Worm (Caenorhabditis elegans) whole organism, L4 larva: ENCODE measurements around the gene bbs-5.

Experiments
- D1046.2 ChIP-seq: fragments of 200-800 bp; sonication (Bioruptor generic); IDR thresholded peaks from 2 replicates; pipeline ENCODE4 v1.3.6; 2022; ENCODE audit warnings: missing genetic modification characterization, missing compliant biosample characterization
- F37D6.2 ChIP-seq: sonication (generic microtip); optimal IDR thresholded peaks from 2 replicates; lab custom pipeline; 2016; ENCODE audit warnings: mild to moderate bottlenecking, missing genetic modification characterization, missing compliant biosample characterization
- T26A8.4 ChIP-seq: fragments of 200-800 bp; sonication (Bioruptor generic); IDR thresholded peaks from 2 replicates; pipeline ENCODE4 v1.3.6; 2022; ENCODE audit warnings: missing genetic modification characterization, missing compliant biosample characterization
- Y75B8A.6 ChIP-seq: fragments of 200-800 bp; sonication (Bioruptor generic); IDR thresholded peaks from 2 replicates; pipeline ENCODE4 v1.3.6; 2022; ENCODE audit warnings: missing genetic modification reagents, missing genetic modification characterization, missing compliant biosample characterization
- ZK337.2 ChIP-seq: fragments of 200-800 bp; sonication (Bioruptor generic); IDR thresholded peaks from 2 replicates; pipeline ENCODE4 v1.3.6; 2022; ENCODE audit warnings: missing genetic modification reagents, missing genetic modification characterization, missing compliant biosample characterization
- ZK546.5 ChIP-seq, 2 experiments: sonication (generic microtip); optimal IDR thresholded peaks; 2 replicates each; lab custom pipeline; 2017; ENCODE audit warnings: missing biosample characterization in 2 of 2, missing genetic modification characterization in 2 of 2
- arid-1 ChIP-seq: fragments of 200-800 bp; sonication (Bioruptor generic); conservative IDR thresholded peaks from 2 replicates; pipeline ENCODE4 v1.3.6; 2022; ENCODE audit warnings: missing genetic modification reagents, missing genetic modification characterization, missing compliant biosample characterization
- ceh-28 ChIP-seq: fragments of 150-350 bp; optimal IDR thresholded peaks from 2 replicates; lab custom pipeline; 2014; ENCODE audit warnings: missing biosample characterization, missing genetic modification reagents, missing genetic modification characterization
- ceh-32 ChIP-seq: sonication (generic microtip); optimal IDR thresholded peaks from 2 replicates; lab custom pipeline; 2016; ENCODE audit warnings: mild to moderate bottlenecking, missing genetic modification characterization, missing compliant biosample characterization; ENCODE audit not compliant: poor library complexity
- ceh-44 ChIP-seq: fragments of 200-800 bp; sonication (Bioruptor generic); IDR thresholded peaks from 2 replicates; pipeline ENCODE4 v1.3.6; 2022; ENCODE audit warnings: missing genetic modification reagents, missing genetic modification characterization, missing compliant biosample characterization
- cey-2 ChIP-seq: sonication (generic microtip); optimal IDR thresholded peaks from 3 replicates; lab custom pipeline; 2017; ENCODE audit warnings: missing genetic modification characterization, mild to moderate bottlenecking, missing compliant biosample characterization, antibody characterized with exemption, borderline replicate concordance; ENCODE audit not compliant: insufficient read depth
- ctbp-1 ChIP-seq: fragments of 200-800 bp; sonication (Bioruptor generic); IDR thresholded peaks from 2 replicates; pipeline ENCODE4 v1.3.6; 2022; ENCODE audit warnings: missing genetic modification reagents, missing genetic modification characterization, missing compliant biosample characterization
- daf-16 ChIP-seq, 3 experiments: sonication (generic microtip); optimal IDR thresholded peaks; 2 replicates each; lab custom pipeline; 2016 to 2017; ENCODE audit warnings: missing genetic modification characterization in 3 of 3, missing genetic modification reagents in 3 of 3, mild to moderate bottlenecking in 2 of 3, missing compliant biosample characterization in 2 of 3, missing biosample characterization in 1 of 3, moderate library complexity in 1 of 3
- daf-19 ChIP-seq: fragments of 200-800 bp; sonication (Bioruptor generic); conservative IDR thresholded peaks from 2 replicates; pipeline ENCODE4 v1.3.6; 2022; ENCODE audit warnings: missing genetic modification characterization, missing compliant biosample characterization
- daf-8 ChIP-seq: fragments of 200-800 bp; sonication (Bioruptor generic); IDR thresholded peaks from 2 replicates; pipeline ENCODE4 v1.3.6; 2022; ENCODE audit warnings: missing genetic modification characterization, missing compliant biosample characterization
- dmd-9 ChIP-seq: fragments of 200-800 bp; sonication (Bioruptor generic); IDR thresholded peaks from 2 replicates; pipeline ENCODE4 v1.3.6; 2022; ENCODE audit warnings: missing genetic modification reagents, missing genetic modification characterization, missing compliant biosample characterization
- dpl-1 ChIP-seq: fragments of 150-350 bp; optimal IDR thresholded peaks from 2 replicates; lab custom pipeline; 2014; ENCODE audit warnings: missing biosample characterization, missing genetic modification reagents, missing genetic modification characterization
- fkh-10 ChIP-seq: fragments of 150-350 bp; optimal IDR thresholded peaks from 2 replicates; lab custom pipeline; 2014; ENCODE audit warnings: missing biosample characterization, missing genetic modification reagents, missing genetic modification characterization
- fos-1 ChIP-seq: fragments of 150-350 bp; optimal IDR thresholded peaks from 2 replicates; lab custom pipeline; 2014; ENCODE audit warnings: missing biosample characterization, missing genetic modification characterization
- hmg-1.1 ChIP-seq: fragments of 200-800 bp; sonication (Bioruptor generic); IDR thresholded peaks from 2 replicates; pipeline ENCODE4 v1.3.6; 2022; ENCODE audit warnings: missing genetic modification reagents, missing genetic modification characterization, missing compliant biosample characterization
- lim-7 ChIP-seq: fragments of 200-800 bp; sonication (Bioruptor generic); IDR thresholded peaks from 2 replicates; pipeline ENCODE4 v1.3.6; 2022; ENCODE audit warnings: missing genetic modification characterization, missing compliant biosample characterization
- lin-15B ChIP-seq: fragments of 150-350 bp; sonication (generic microtip); optimal IDR thresholded peaks from 3 replicates; lab custom pipeline; 2014; ENCODE audit warnings: missing biosample characterization, missing genetic modification characterization
- lin-39 ChIP-seq: fragments of 150-350 bp; optimal IDR thresholded peaks from 2 replicates; lab custom pipeline; 2014; ENCODE audit warnings: missing biosample characterization, missing genetic modification reagents, missing genetic modification characterization
- lsy-2 ChIP-seq, 2 experiments: fragments of 150-350 bp in 1 of 2; sonication (generic microtip) in 1 of 2; optimal IDR thresholded peaks; 2 replicates each; lab custom pipeline; 2014 to 2017; ENCODE audit warnings: missing biosample characterization in 2 of 2, missing genetic modification characterization in 2 of 2
- madf-5 ChIP-seq, 2 experiments: fragments of 200-800 bp; sonication (Bioruptor generic); IDR thresholded peaks; 2 replicates each; pipeline ENCODE4 v1.3.6; 2022; ENCODE audit warnings: missing compliant biosample characterization in 2 of 2, missing genetic modification characterization in 2 of 2
- madf-9 ChIP-seq: fragments of 200-800 bp; sonication (Bioruptor generic); conservative IDR thresholded peaks from 2 replicates; pipeline ENCODE4 v1.3.6; 2022; ENCODE audit warnings: missing genetic modification reagents, missing genetic modification characterization, missing compliant biosample characterization
- mdl-1 ChIP-seq, 2 experiments: fragments of 150-350 bp in 1 of 2; sonication (generic microtip) in 1 of 2; optimal IDR thresholded peaks; 2 replicates each; lab custom pipeline; 2014 to 2017; ENCODE audit warnings: missing biosample characterization in 2 of 2, missing genetic modification characterization in 2 of 2
- mep-1 ChIP-seq: fragments of 150-350 bp; sonication (generic microtip); optimal IDR thresholded peaks from 3 replicates; lab custom pipeline; 2014; ENCODE audit warnings: missing biosample characterization, missing genetic modification characterization
- mes-2 ChIP-seq: sonication (generic microtip); optimal IDR thresholded peaks from 2 replicates; lab custom pipeline; 2016; ENCODE audit warnings: missing genotype, mild to moderate bottlenecking, missing genetic modification characterization, missing compliant biosample characterization; ENCODE audit not compliant: poor library complexity, severe bottlenecking
- nhr-10 ChIP-seq: fragments of 150-350 bp; optimal IDR thresholded peaks from 2 replicates; lab custom pipeline; 2014; ENCODE audit warnings: missing biosample characterization, missing genetic modification characterization
- nhr-102 ChIP-seq: sonication (generic microtip); optimal IDR thresholded peaks from 2 replicates; lab custom pipeline; 2016; ENCODE audit warnings: mild to moderate bottlenecking, missing genetic modification characterization, moderate library complexity, missing compliant biosample characterization
- nhr-237 ChIP-seq: sonication (generic microtip); optimal IDR thresholded peaks from 2 replicates; lab custom pipeline; 2017; ENCODE audit warnings: missing biosample characterization, missing genetic modification characterization
- nhr-41 ChIP-seq: fragments of 200-800 bp; sonication (Bioruptor generic); IDR thresholded peaks from 2 replicates; pipeline ENCODE4 v1.3.6; 2022; ENCODE audit warnings: missing genetic modification reagents, missing genetic modification characterization, missing compliant biosample characterization
- nhr-42 ChIP-seq: fragments of 200-800 bp; sonication (Bioruptor generic); IDR thresholded peaks from 2 replicates; pipeline ENCODE4 v1.3.6; 2022; ENCODE audit warnings: missing genetic modification characterization, missing compliant biosample characterization
- nhr-76 ChIP-seq: fragments of 150-350 bp; optimal IDR thresholded peaks from 2 replicates; lab custom pipeline; 2014; ENCODE audit warnings: missing biosample characterization, missing genetic modification characterization
- nhr-77 ChIP-seq: fragments of 150-350 bp; optimal IDR thresholded peaks from 2 replicates; lab custom pipeline; 2014; ENCODE audit warnings: missing biosample characterization, missing genetic modification characterization
- saeg-2 ChIP-seq: fragments of 200-800 bp; sonication (Bioruptor generic); IDR thresholded peaks from 2 replicates; pipeline ENCODE4 v1.3.6; 2022; ENCODE audit warnings: missing genetic modification reagents, missing genetic modification characterization, missing compliant biosample characterization
- set-16 ChIP-seq: fragments of 200-800 bp; sonication (Bioruptor generic); IDR thresholded peaks from 2 replicates; pipeline ENCODE4 v1.3.6; 2022; ENCODE audit warnings: missing genetic modification reagents, missing genetic modification characterization, missing compliant biosample characterization
- snpc-1.2 ChIP-seq: fragments of 200-800 bp; sonication (Bioruptor generic); IDR thresholded peaks from 2 replicates; pipeline ENCODE4 v1.3.6; 2022; ENCODE audit warnings: missing genetic modification reagents, missing genetic modification characterization, missing compliant biosample characterization
- snpc-4 ChIP-seq: fragments of 150-350 bp; optimal IDR thresholded peaks from 2 replicates; lab custom pipeline; 2014; ENCODE audit warnings: missing biosample characterization, missing genetic modification characterization
- tag-97 ChIP-seq: fragments of 200-800 bp; sonication (Bioruptor generic); IDR thresholded peaks from 2 replicates; pipeline ENCODE4 v1.3.6; 2022; ENCODE audit warnings: missing genetic modification characterization, missing compliant biosample characterization
- unc-130 ChIP-seq: sonication (generic microtip); optimal IDR thresholded peaks from 2 replicates; lab custom pipeline; 2016; ENCODE audit warnings: missing genetic modification reagents, missing genetic modification characterization, missing compliant biosample characterization
- unc-39 ChIP-seq: sonication (generic microtip); optimal IDR thresholded peaks from 2 replicates; lab custom pipeline; 2017; ENCODE audit warnings: missing biosample characterization, missing genetic modification characterization
- unc-62 ChIP-seq, 3 experiments: fragments of 150-350 bp in 1 of 3; sonication (generic microtip); optimal IDR thresholded peaks in 2 of 3; peaks in 1 of 3; 1 replicate in 1 of 3; 2 replicates in 2 of 3; lab custom pipeline; 2014 to 2017; ENCODE audit warnings: missing biosample characterization in 3 of 3, missing genetic modification characterization in 3 of 3, missing genetic modification reagents in 3 of 3, missing genotype in 1 of 3
- vab-7 ChIP-seq: fragments of 200-800 bp; sonication (Bioruptor generic); IDR thresholded peaks from 2 replicates; pipeline ENCODE4 v1.3.6; 2022; ENCODE audit warnings: missing genetic modification reagents, missing genetic modification characterization, missing compliant biosample characterization
- zag-1 ChIP-seq: fragments of 150-350 bp; optimal IDR thresholded peaks from 2 replicates; lab custom pipeline; 2014; ENCODE audit warnings: missing biosample characterization, missing genetic modification characterization
- zfp-3 ChIP-seq: fragments of 200-800 bp; sonication (Bioruptor generic); conservative IDR thresholded peaks from 2 replicates; pipeline ENCODE4 v1.3.6; 2022; ENCODE audit warnings: missing genetic modification reagents, missing genetic modification characterization, missing compliant biosample characterization
- zip-11 ChIP-seq: fragments of 200-800 bp; sonication (Bioruptor generic); IDR thresholded peaks from 2 replicates; pipeline ENCODE4 v1.3.6; 2022; ENCODE audit warnings: missing genetic modification characterization, missing compliant biosample characterization
- zip-2 ChIP-seq: fragments of 150-350 bp; optimal IDR thresholded peaks from 2 replicates; lab custom pipeline; 2014; ENCODE audit warnings: missing biosample characterization, missing genetic modification characterization

bbs-5 gene

ce11 chrIII:10214540-10214979 is 47.0 kb downstream of the bbs-5 start (continued):
- 0 out of 2 replicates have a peak, but pooled peaks have one; percentile 25 for TF ChIP-seq ZK337.2
- TF ChIP-seq mes-2 (tag; lab: Kevin White, UChicago): peak; percentile 49
- peak; percentile 70 for TF ChIP-seq arid-1
- TF ChIP-seq snpc-1.2 (GFP tag; lab: Robert Waterston, UW): 0 out of 2 replicates have a peak, but pooled peaks have one; percentile 58
- TF ChIP-seq ctbp-1: 0 out of 2 replicates have a peak, but pooled peaks have one; percentile 56
- TF ChIP-seq zip-2 (tag; lab: Kevin White, UChicago): peak; percentile 45
- TF ChIP-seq unc-39 (tag; lab: Kevin White, UChicago): no peak
- peak; percentile 5 to 74 for TF ChIP-seq lsy-2 (tag; optimal IDR thresholded peaks at IDR 0.05; lab: Kevin White, UChicago)
- TF ChIP-seq ceh-32 (tag; lab: Kevin White, UChicago): no peak
- TF ChIP-seq vab-7 (GFP tag; lab: Robert Waterston, UW): no peak
- peak; percentile 27; the same call in 1 of the 2 replicates for TF ChIP-seq set-16 (GFP tag; lab: Robert Waterston, UW)
- no peak for TF ChIP-seq lin-15B
- peak; percentile 99 for TF ChIP-seq zfp-3 (GFP tag; lab: Robert Waterston, UW)
- TF ChIP-seq nhr-42 (GFP tag; lab: Robert Waterston, UW): peak; percentile 71; the same call in 1 of the 2 replicates
- no peak for TF ChIP-seq lin-39 (tag; lab: Kevin White, UChicago)
- no peak for TF ChIP-seq fkh-10 (GFP tag; lab: Kevin White, UChicago)
- TF ChIP-seq snpc-4: no peak
- peak; percentile 32 for TF ChIP-seq fos-1 (tag; lab: Kevin White, UChicago)
- TF ChIP-seq nhr-41 (GFP tag; lab: Robert Waterston, UW): 0 out of 2 replicates have a peak, but pooled peaks have one; percentile 19
- no peak for TF ChIP-seq mdl-1 (tag; optimal IDR thresholded peaks at IDR 0.05; lab: Kevin White, UChicago)
- TF ChIP-seq madf-5 (GFP tag; IDR thresholded peaks at IDR 0.05; lab: Robert Waterston, UW): no peak; a peak in 1 of 4 replicates
- TF ChIP-seq ceh-44 (GFP tag; lab: Robert Waterston, UW): no peak
- no peak for TF ChIP-seq ceh-28 (tag; lab: Kevin White, UChicago)
- TF ChIP-seq daf-16 (GFP tag; optimal IDR thresholded peaks at IDR 0.05; lab: Kevin White, UChicago): peak; percentile 40 to 51
- peak; percentile 69 for TF ChIP-seq daf-16 (tag; optimal IDR thresholded peaks at IDR 0.05; lab: Kevin White, UChicago)
- peak; percentile 43; the same call in 1 of the 2 replicates for TF ChIP-seq hmg-1.1 (GFP tag; lab: Robert Waterston, UW)
- TF ChIP-seq daf-19: no peak
- peak; percentile 87 for TF ChIP-seq mep-1 (tag; lab: Kevin White, UChicago)
- TF ChIP-seq madf-9 (GFP tag; lab: Robert Waterston, UW): peak; percentile 79
- peak; percentile 91 for TF ChIP-seq T26A8.4
- TF ChIP-seq unc-130 (GFP tag; lab: Kevin White, UChicago): no peak
- peak; percentile 93 for TF ChIP-seq Y75B8A.6 (GFP tag; lab: Robert Waterston, UW)
- peak; percentile 81; the same call in 1 of the 2 replicates for TF ChIP-seq D1046.2 (GFP tag; lab: Robert Waterston, UW)
- no peak for TF ChIP-seq dpl-1 (GFP tag; lab: Kevin White, UChicago)
- TF ChIP-seq daf-8: no peak
- TF ChIP-seq nhr-237 (tag; lab: Kevin White, UChicago): no peak
- peak; percentile 77 for TF ChIP-seq dmd-9 (GFP tag; lab: Robert Waterston, UW)
- TF ChIP-seq lim-7 (GFP tag; lab: Robert Waterston, UW): 0 out of 2 replicates have a peak, but pooled peaks have one; percentile 32
- peak; percentile 75 for TF ChIP-seq nhr-77
- TF ChIP-seq zip-11 (GFP tag; lab: Robert Waterston, UW): no peak
- TF ChIP-seq tag-97: no peak
- TF ChIP-seq cey-2 (tag; lab: Kevin White, UChicago): no peak
- TF ChIP-seq nhr-76 (tag; lab: Kevin White, UChicago): no peak
- peak; percentile 79 for TF ChIP-seq nhr-102 (tag; lab: Kevin White, UChicago)
- TF ChIP-seq F37D6.2 (tag; lab: Kevin White, UChicago): no peak
- TF ChIP-seq unc-62 (GFP tag; optimal IDR thresholded peaks at IDR 0.05 in 1 of 2; lab: Kevin White, UChicago): no peak
- TF ChIP-seq unc-62 (tag; optimal IDR thresholded peaks at IDR 0.05; lab: Kevin White, UChicago): no peak
- TF ChIP-seq ZK546.5 (tag; optimal IDR thresholded peaks at IDR 0.05; lab: Kevin White, UChicago): no peak
- TF ChIP-seq nhr-10: peak; percentile 85
- TF ChIP-seq zag-1 (tag; lab: Kevin White, UChicago): no peak
- TF ChIP-seq saeg-2: 0 out of 2 replicates have a peak, but pooled peaks have one; percentile 43
